Fruit fly (Drosophila melanogaster) whole organism, pupa: ENCODE measurements around the gene CG15892.

Experiments used
- CG10348 ChIP-seq: fragments of 200-800 bp; sonication (Bioruptor generic); IDR thresholded peaks from 2 replicates; pipeline ENCODE4 v1.3.6; 2022; ENCODE audit warnings: missing biosample characterization, missing genetic modification characterization
- CG12605 ChIP-seq: fragments of 200-800 bp; sonication (Bioruptor generic); IDR thresholded peaks from 2 replicates; pipeline ENCODE4 v1.3.6; 2022; ENCODE audit warnings: missing biosample characterization, missing genetic modification characterization
- CG13204 ChIP-seq: fragments of 200-800 bp; sonication (Bioruptor generic); optimal IDR thresholded peaks from 2 replicates; lab custom pipeline; 2018; ENCODE audit warnings: missing biosample characterization, mild to moderate bottlenecking, missing genetic modification characterization, moderate library complexity
- CG14655 ChIP-seq: fragments of 200-800 bp; sonication (Bioruptor generic); optimal IDR thresholded peaks from 3 replicates; lab custom pipeline; 2017; ENCODE audit warnings: mild to moderate bottlenecking, missing biosample characterization, missing genetic modification reagents, missing genetic modification characterization
- CG15710 ChIP-seq: fragments of 200-800 bp; sonication (Bioruptor generic); optimal IDR thresholded peaks from 2 replicates; lab custom pipeline; 2018; ENCODE audit warnings: missing biosample characterization, mild to moderate bottlenecking, missing genetic modification characterization, moderate library complexity
- CG17806 ChIP-seq: fragments of 200-800 bp; sonication (Bioruptor generic); optimal IDR thresholded peaks from 2 replicates; lab custom pipeline; 2018; ENCODE audit warnings: missing biosample characterization, mild to moderate bottlenecking, missing genetic modification characterization, moderate library complexity
- CG32121 ChIP-seq: fragments of 200-800 bp; sonication (Bioruptor generic); IDR thresholded peaks from 2 replicates; pipeline ENCODE4 v1.3.6; 2022; ENCODE audit warnings: missing biosample characterization, missing genetic modification characterization
- CG34367 ChIP-seq: fragments of 200-800 bp; sonication (Bioruptor generic); optimal IDR thresholded peaks from 2 replicates; lab custom pipeline; 2018; ENCODE audit warnings: missing biosample characterization, mild to moderate bottlenecking, missing genetic modification characterization
- CG4496 ChIP-seq: fragments of 200-800 bp; sonication (Bioruptor generic); IDR thresholded peaks from 3 replicates; pipeline ENCODE4 v1.3.6; 2022; ENCODE audit warnings: missing biosample characterization, missing genetic modification characterization
- CG8159 ChIP-seq: fragments of 200-800 bp; sonication (Bioruptor generic); optimal IDR thresholded peaks from 3 replicates; lab custom pipeline; 2018; ENCODE audit warnings: missing biosample characterization, mild to moderate bottlenecking, missing genetic modification characterization, moderate library complexity
- CG8301 ChIP-seq: fragments of 200-800 bp; sonication (Bioruptor generic); optimal IDR thresholded peaks from 2 replicates; lab custom pipeline; 2018; ENCODE audit warnings: missing biosample characterization, mild to moderate bottlenecking, missing genetic modification characterization
- CG9948 ChIP-seq: fragments of 200-800 bp; sonication (Bioruptor generic); optimal IDR thresholded peaks from 2 replicates; lab custom pipeline; 2018; ENCODE audit warnings: missing biosample characterization, mild to moderate bottlenecking, missing genetic modification characterization, moderate library complexity
- D1 ChIP-seq: fragments of 200-800 bp; sonication (Bioruptor generic); optimal IDR thresholded peaks from 2 replicates; lab custom pipeline; 2018; ENCODE audit warnings: missing biosample characterization, mild to moderate bottlenecking, missing genetic modification characterization, moderate library complexity
- EcR ChIP-seq: fragments of 200-800 bp; sonication (Bioruptor generic); optimal IDR thresholded peaks from 3 replicates; lab custom pipeline; 2019; ENCODE audit warnings: missing biosample characterization, missing genetic modification characterization, mild to moderate bottlenecking, moderate library complexity, missing genetic modification reagents
- Ets98B ChIP-seq: fragments of 200-800 bp; sonication (Bioruptor generic); IDR thresholded peaks from 2 replicates; pipeline ENCODE4 v1.3.6; 2022; ENCODE audit warnings: missing biosample characterization, missing genetic modification characterization
- Pif1A ChIP-seq: fragments of 200-800 bp; sonication (Bioruptor generic); optimal IDR thresholded peaks from 3 replicates; lab custom pipeline; 2016; ENCODE audit warnings: missing biosample characterization, missing genetic modification characterization
- Pif1B ChIP-seq: fragments of 200-800 bp; sonication (Bioruptor generic); optimal IDR thresholded peaks from 3 replicates; lab custom pipeline; 2016; ENCODE audit warnings: missing biosample characterization, missing genetic modification characterization
- Snoo ChIP-seq: fragments of 200-800 bp; sonication (Bioruptor generic); optimal IDR thresholded peaks from 3 replicates; lab custom pipeline; 2017; ENCODE audit warnings: missing biosample characterization, mild to moderate bottlenecking, missing genetic modification characterization, inconsistent platforms
- fd96Ca ChIP-seq: fragments of 200-800 bp; sonication (Bioruptor generic); IDR thresholded peaks from 3 replicates; pipeline ENCODE4 v1.3.6; 2022; ENCODE audit warnings: missing biosample characterization, missing genetic modification characterization
- gl ChIP-seq: fragments of 200-800 bp; sonication (Bioruptor generic); optimal IDR thresholded peaks from 2 replicates; lab custom pipeline; 2018; ENCODE audit warnings: missing biosample characterization, mild to moderate bottlenecking, missing genetic modification characterization
- rn ChIP-seq: fragments of 200-800 bp; sonication (Bioruptor generic); IDR thresholded peaks from 2 replicates; pipeline ENCODE4 v1.3.6; 2022; ENCODE audit warnings: missing biosample characterization, missing genetic modification characterization

The CG15892 gene

dm6 chrX:6291083-6291699 is 3.0 kb downstream of the CG15892 start, which contains the start of the genes Rpt4 and mldr:
TSS of gene Rpt4 (minus strand) at chrX:6291245.
TSS of gene mldr (plus strand) at chrX:6291303.
- TF ChIP-seq CG13204 (GFP tag; lab: Kevin White, UChicago) (no peak), CG17806 (no peak), CG34367 (no peak), CG4496 (GFP tag; lab: Robert Waterston, UW) (no peak), fd96Ca (GFP tag; lab: Robert Waterston, UW) (no peak), Snoo (tag; lab: Kevin White, UChicago) (no peak), Pif1A (no peak), CG10348 (GFP tag; lab: Robert Waterston, UW) (no peak), CG14655 (GFP tag; lab: Kevin White, UChicago) (no peak), CG8301 (tag; lab: Kevin White, UChicago) (no peak), Pif1B (no peak), CG15710 (no peak), CG9948 (tag; lab: Kevin White, UChicago) (no peak), rn (GFP tag; lab: Robert Waterston, UW) (no peak), CG12605 (no peak), CG32121 (no peak), CG8159 (tag; lab: Kevin White, UChicago) (no peak), EcR (no peak)

- TF ChIP-seq CG32121 (peak; percentile 43), CG10348 (GFP tag; lab: Robert Waterston, UW) (no peak), CG4496 (GFP tag; lab: Robert Waterston, UW) (peak; percentile 44; the same call in 1 of the 3 replicates)
Observed at dm6 chrX:6287842-6288241, 6.3 kb downstream of the CG15892 start, which contains the start of the genes Top3beta and wuho. TSS of gene Top3beta (minus strand) at chrX:6287990. TSS of gene wuho (plus strand) at chrX:6288100.

dm6 chrX:6283470-6283869 is 10.7 kb downstream of the CG15892 start, which contains the start of gene CG11700:
TSS of gene CG11700 (minus strand) at chrX:6283575.
- 0 out of 2 replicates have a peak, but pooled peaks have one; percentile 19 for TF ChIP-seq CG12605
- TF ChIP-seq CG14655 (GFP tag; lab: Kevin White, UChicago), result no peak
- TF ChIP-seq CG17806, result no peak
- TF ChIP-seq EcR, result peak; percentile 64
- no peak for TF ChIP-seq Snoo (tag; lab: Kevin White, UChicago)
- no peak for TF ChIP-seq CG15710
- no peak for TF ChIP-seq CG8301 (tag; lab: Kevin White, UChicago)
- TF ChIP-seq CG8159 (tag; lab: Kevin White, UChicago), result no peak
- peak; percentile 33; the same call in 1 of the 2 replicates for TF ChIP-seq Ets98B (GFP tag; lab: Robert Waterston, UW)
- no peak for TF ChIP-seq CG34367
- TF ChIP-seq CG4496 (GFP tag; lab: Robert Waterston, UW), result 0 out of 3 replicates have a peak, but pooled peaks have one; percentile 31

- TF ChIP-seq Pif1A, result no peak
- no peak for TF ChIP-seq Ets98B (GFP tag; lab: Robert Waterston, UW)
- TF ChIP-seq Pif1B, result no peak
- TF ChIP-seq rn (GFP tag; lab: Robert Waterston, UW), result no peak
- no peak for TF ChIP-seq CG9948 (tag; lab: Kevin White, UChicago)
- TF ChIP-seq EcR, result peak; percentile 90
- no peak for TF ChIP-seq D1
- no peak for TF ChIP-seq CG10348 (GFP tag; lab: Robert Waterston, UW)
- TF ChIP-seq gl, result no peak
- no peak for TF ChIP-seq fd96Ca (GFP tag; lab: Robert Waterston, UW)
- 0 out of 3 replicates have a peak, but pooled peaks have one; percentile 38 for TF ChIP-seq CG4496 (GFP tag; lab: Robert Waterston, UW)
- no peak for TF ChIP-seq Snoo (tag; lab: Kevin White, UChicago)
- no peak for TF ChIP-seq CG34367
- 0 out of 2 replicates have a peak, but pooled peaks have one; percentile 14 for TF ChIP-seq CG12605
- no peak for TF ChIP-seq CG17806
- TF ChIP-seq CG32121, result no peak
- no peak for TF ChIP-seq CG8301 (tag; lab: Kevin White, UChicago)
- no peak for TF ChIP-seq CG14655 (GFP tag; lab: Kevin White, UChicago)
Observed at dm6 chrX:6279629-6280073, 14.5 kb downstream of the CG15892 start, which contains the start of gene Ubi-p5E. TSS of gene Ubi-p5E (minus strand) at chrX:6279647.

- 0 out of 3 replicates have a peak, but pooled peaks have one; percentile 15 for TF ChIP-seq CG4496 (GFP tag; lab: Robert Waterston, UW)
- TF ChIP-seq CG8159 (tag; lab: Kevin White, UChicago), result peak; percentile 26
- TF ChIP-seq Pif1A, result no peak
Observed at dm6 chrX:6278879-6279628, 15.1 kb downstream of the CG15892 start.

- no peak for TF ChIP-seq CG4496 (GFP tag; lab: Robert Waterston, UW)
- no peak for TF ChIP-seq CG9948 (tag; lab: Kevin White, UChicago)
- TF ChIP-seq Snoo (tag; lab: Kevin White, UChicago), result no peak
- TF ChIP-seq CG15710, result no peak
- TF ChIP-seq CG12605, result no peak
- no peak for TF ChIP-seq CG32121
- TF ChIP-seq CG8301 (tag; lab: Kevin White, UChicago), result no peak
- no peak for TF ChIP-seq EcR
- TF ChIP-seq rn (GFP tag; lab: Robert Waterston, UW), result no peak
- TF ChIP-seq, all 21 proteins: peak for 0
Observed at dm6 chrX:6276590-6276989, 17.6 kb downstream of the CG15892 start, which contains the start of gene CG3566. TSS of gene CG3566 (minus strand) at chrX:6276724.
